Fruit fly (Drosophila melanogaster) whole organism, pupa: Measurements from ENCODE around the gene simj.
A peak's percentile ranks its signal among the peaks of the same experiment; 100 is the strongest.

Source experiments
- CG10348 ChIP-seq: fragments of 200-800 bp; sonication (Bioruptor generic); IDR thresholded peaks from 2 replicates; pipeline ENCODE4 v1.3.6; 2022; ENCODE audit warnings: missing biosample characterization, missing genetic modification characterization
- CG12605 ChIP-seq: fragments of 200-800 bp; sonication (Bioruptor generic); IDR thresholded peaks from 2 replicates; pipeline ENCODE4 v1.3.6; 2022; ENCODE audit warnings: missing biosample characterization, missing genetic modification characterization
- CG13204 ChIP-seq: fragments of 200-800 bp; sonication (Bioruptor generic); optimal IDR thresholded peaks from 2 replicates; lab custom pipeline; 2018; ENCODE audit warnings: missing biosample characterization, mild to moderate bottlenecking, missing genetic modification characterization, moderate library complexity
- CG14655 ChIP-seq: fragments of 200-800 bp; sonication (Bioruptor generic); optimal IDR thresholded peaks from 3 replicates; lab custom pipeline; 2017; ENCODE audit warnings: mild to moderate bottlenecking, missing biosample characterization, missing genetic modification reagents, missing genetic modification characterization
- CG15710 ChIP-seq: fragments of 200-800 bp; sonication (Bioruptor generic); optimal IDR thresholded peaks from 2 replicates; lab custom pipeline; 2018; ENCODE audit warnings: missing biosample characterization, mild to moderate bottlenecking, missing genetic modification characterization, moderate library complexity
- CG17806 ChIP-seq: fragments of 200-800 bp; sonication (Bioruptor generic); optimal IDR thresholded peaks from 2 replicates; lab custom pipeline; 2018; ENCODE audit warnings: missing biosample characterization, mild to moderate bottlenecking, missing genetic modification characterization, moderate library complexity
- CG32121 ChIP-seq: fragments of 200-800 bp; sonication (Bioruptor generic); IDR thresholded peaks from 2 replicates; pipeline ENCODE4 v1.3.6; 2022; ENCODE audit warnings: missing biosample characterization, missing genetic modification characterization
- CG34367 ChIP-seq: fragments of 200-800 bp; sonication (Bioruptor generic); optimal IDR thresholded peaks from 2 replicates; lab custom pipeline; 2018; ENCODE audit warnings: missing biosample characterization, mild to moderate bottlenecking, missing genetic modification characterization
- CG4496 ChIP-seq: fragments of 200-800 bp; sonication (Bioruptor generic); IDR thresholded peaks from 3 replicates; pipeline ENCODE4 v1.3.6; 2022; ENCODE audit warnings: missing biosample characterization, missing genetic modification characterization
- CG8159 ChIP-seq: fragments of 200-800 bp; sonication (Bioruptor generic); optimal IDR thresholded peaks from 3 replicates; lab custom pipeline; 2018; ENCODE audit warnings: missing biosample characterization, mild to moderate bottlenecking, missing genetic modification characterization, moderate library complexity
- CG8301 ChIP-seq: fragments of 200-800 bp; sonication (Bioruptor generic); optimal IDR thresholded peaks from 2 replicates; lab custom pipeline; 2018; ENCODE audit warnings: missing biosample characterization, mild to moderate bottlenecking, missing genetic modification characterization
- CG9948 ChIP-seq: fragments of 200-800 bp; sonication (Bioruptor generic); optimal IDR thresholded peaks from 2 replicates; lab custom pipeline; 2018; ENCODE audit warnings: missing biosample characterization, mild to moderate bottlenecking, missing genetic modification characterization, moderate library complexity
- D1 ChIP-seq: fragments of 200-800 bp; sonication (Bioruptor generic); optimal IDR thresholded peaks from 2 replicates; lab custom pipeline; 2018; ENCODE audit warnings: missing biosample characterization, mild to moderate bottlenecking, missing genetic modification characterization, moderate library complexity
- EcR ChIP-seq: fragments of 200-800 bp; sonication (Bioruptor generic); optimal IDR thresholded peaks from 3 replicates; lab custom pipeline; 2019; ENCODE audit warnings: missing biosample characterization, missing genetic modification characterization, mild to moderate bottlenecking, moderate library complexity, missing genetic modification reagents
- Ets98B ChIP-seq: fragments of 200-800 bp; sonication (Bioruptor generic); IDR thresholded peaks from 2 replicates; pipeline ENCODE4 v1.3.6; 2022; ENCODE audit warnings: missing biosample characterization, missing genetic modification characterization
- Pif1A ChIP-seq: fragments of 200-800 bp; sonication (Bioruptor generic); optimal IDR thresholded peaks from 3 replicates; lab custom pipeline; 2016; ENCODE audit warnings: missing biosample characterization, missing genetic modification characterization
- Pif1B ChIP-seq: fragments of 200-800 bp; sonication (Bioruptor generic); optimal IDR thresholded peaks from 3 replicates; lab custom pipeline; 2016; ENCODE audit warnings: missing biosample characterization, missing genetic modification characterization
- Snoo ChIP-seq: fragments of 200-800 bp; sonication (Bioruptor generic); optimal IDR thresholded peaks from 3 replicates; lab custom pipeline; 2017; ENCODE audit warnings: missing biosample characterization, mild to moderate bottlenecking, missing genetic modification characterization, inconsistent platforms
- fd96Ca ChIP-seq: fragments of 200-800 bp; sonication (Bioruptor generic); IDR thresholded peaks from 3 replicates; pipeline ENCODE4 v1.3.6; 2022; ENCODE audit warnings: missing biosample characterization, missing genetic modification characterization
- gl ChIP-seq: fragments of 200-800 bp; sonication (Bioruptor generic); optimal IDR thresholded peaks from 2 replicates; lab custom pipeline; 2018; ENCODE audit warnings: missing biosample characterization, mild to moderate bottlenecking, missing genetic modification characterization
- rn ChIP-seq: fragments of 200-800 bp; sonication (Bioruptor generic); IDR thresholded peaks from 2 replicates; pipeline ENCODE4 v1.3.6; 2022; ENCODE audit warnings: missing biosample characterization, missing genetic modification characterization

The simj gene

dm6 chr3L:10674145-10674547, 9.6 kb downstream of the simj start:
- TF ChIP-seq CG13204 (peak; percentile 9), Ets98B (GFP tag; lab: Robert Waterston, UW) (peak; percentile 21; the same call in 1 of the 2 replicates), EcR (peak; percentile 12), CG34367 (no peak), CG32121 (GFP tag; lab: Robert Waterston, UW) (0 out of 2 replicates have a peak, but pooled peaks have one; percentile 32)

- 0 out of 3 replicates have a peak, but pooled peaks have one; percentile 15 for TF ChIP-seq fd96Ca (GFP tag; lab: Robert Waterston, UW)
- no peak for TF ChIP-seq CG17806 (tag; lab: Kevin White, UChicago)
Measured at dm6 chr3L:10674940-10675339, 10.4 kb downstream of the simj start.

- peak; percentile 73 for TF ChIP-seq EcR
- peak; percentile 84 for TF ChIP-seq CG4496 (GFP tag; lab: Robert Waterston, UW)
- TF ChIP-seq D1 (tag; lab: Kevin White, UChicago): peak; percentile 52
- TF ChIP-seq Ets98B (GFP tag; lab: Robert Waterston, UW): peak; percentile 85
- peak; percentile 70 for TF ChIP-seq Pif1A
- TF ChIP-seq CG32121 (GFP tag; lab: Robert Waterston, UW): peak; percentile 82
- no peak for TF ChIP-seq CG10348
- TF ChIP-seq CG15710 (tag; lab: Kevin White, UChicago): peak; percentile 52
- peak; percentile 46 for TF ChIP-seq CG8301 (tag; lab: Kevin White, UChicago)
- peak; percentile 80 for TF ChIP-seq CG13204
- TF ChIP-seq CG34367: peak; percentile 59
- peak; percentile 78 for TF ChIP-seq CG12605 (GFP tag; lab: Robert Waterston, UW)
- TF ChIP-seq CG8159 (tag; lab: Kevin White, UChicago): peak; percentile 73
- TF ChIP-seq CG14655 (GFP tag; lab: Kevin White, UChicago): peak; percentile 59
- TF ChIP-seq CG9948: peak; percentile 42
- peak; percentile 67 for TF ChIP-seq Snoo (tag; lab: Kevin White, UChicago)
- peak; percentile 47 for TF ChIP-seq CG17806 (tag; lab: Kevin White, UChicago)
- TF ChIP-seq fd96Ca (GFP tag; lab: Robert Waterston, UW): peak; percentile 76; the same call in 2 of the 3 replicates
- TF ChIP-seq rn (GFP tag; lab: Robert Waterston, UW): peak; percentile 53; the same call in 1 of the 2 replicates
- TF ChIP-seq Pif1B: peak; percentile 58
- peak; percentile 83 for TF ChIP-seq gl
- TF ChIP-seq, all 21 proteins: peak for 20
Measured at dm6 chr3L:10675635-10676393, 11.3 kb downstream of the simj start.

dm6 chr3L:10677816-10678215, 13.3 kb downstream of the simj start:
- TF ChIP-seq EcR: no peak
- no peak for TF ChIP-seq CG15710 (tag; lab: Kevin White, UChicago)
- TF ChIP-seq Pif1B: no peak
- no peak for TF ChIP-seq Ets98B (GFP tag; lab: Robert Waterston, UW)
- no peak for TF ChIP-seq CG32121 (GFP tag; lab: Robert Waterston, UW)
- TF ChIP-seq CG8301 (tag; lab: Kevin White, UChicago): no peak
- no peak for TF ChIP-seq CG10348
- TF ChIP-seq CG34367: no peak
- no peak for TF ChIP-seq CG8159 (tag; lab: Kevin White, UChicago)
- TF ChIP-seq rn (GFP tag; lab: Robert Waterston, UW): no peak
- TF ChIP-seq CG14655 (GFP tag; lab: Kevin White, UChicago): no peak
- no peak for TF ChIP-seq D1 (tag; lab: Kevin White, UChicago)
- no peak for TF ChIP-seq CG4496 (GFP tag; lab: Robert Waterston, UW)
- TF ChIP-seq gl: no peak
- TF ChIP-seq CG9948: no peak
- TF ChIP-seq CG17806 (tag; lab: Kevin White, UChicago): no peak
- TF ChIP-seq Snoo (tag; lab: Kevin White, UChicago): no peak
- no peak for TF ChIP-seq Pif1A

dm6 chr3L:10678545-10679067, 14.1 kb downstream of the simj start:
- TF ChIP-seq CG4496 (GFP tag; lab: Robert Waterston, UW) (peak; percentile 92), CG10348 (peak; percentile 88), CG34367 (peak; percentile 80), D1 (tag; lab: Kevin White, UChicago) (peak; percentile 83), CG13204 (peak; percentile 76), gl (peak; percentile 65), Pif1B (peak; percentile 76), Pif1A (peak; percentile 90), CG15710 (tag; lab: Kevin White, UChicago) (peak; percentile 89), CG8159 (tag; lab: Kevin White, UChicago) (peak; percentile 91), Snoo (tag; lab: Kevin White, UChicago) (peak; percentile 80), CG8301 (tag; lab: Kevin White, UChicago) (peak; percentile 90), EcR (peak; percentile 76), fd96Ca (GFP tag; lab: Robert Waterston, UW) (peak; percentile 43; the same call in 1 of the 3 replicates), rn (GFP tag; lab: Robert Waterston, UW) (peak; percentile 85), CG32121 (GFP tag; lab: Robert Waterston, UW) (peak; percentile 95), CG14655 (GFP tag; lab: Kevin White, UChicago) (peak; percentile 92), Ets98B (GFP tag; lab: Robert Waterston, UW) (peak; percentile 78), CG12605 (GFP tag; lab: Robert Waterston, UW) (peak; percentile 85), CG9948 (peak; percentile 83), CG17806 (tag; lab: Kevin White, UChicago) (peak; percentile 84)
